Worm (Caenorhabditis elegans) whole organism, midembryonic: ENCODE measurements around the gene thoc-2.

Experiments used
- T22C8.4 ChIP-seq: fragments of 200-800 bp; sonication (Bioruptor generic); IDR thresholded peaks from 2 replicates; pipeline ENCODE4 v1.3.6; 2022; ENCODE audit warnings: missing genetic modification characterization, missing compliant biosample characterization
- cog-1 ChIP-seq: sonication (generic microtip); optimal IDR thresholded peaks from 2 replicates; lab custom pipeline; 2016; ENCODE audit warnings: missing genetic modification characterization, missing compliant biosample characterization
- flt-1 ChIP-seq: fragments of 200-800 bp; sonication (Bioruptor generic); IDR thresholded peaks from 2 replicates; pipeline ENCODE4 v1.3.6; 2022; ENCODE audit warnings: missing genetic modification characterization, missing compliant biosample characterization
- klf-2 ChIP-seq: fragments of 200-800 bp; sonication (Bioruptor generic); conservative IDR thresholded peaks from 2 replicates; pipeline ENCODE4 v1.3.6; 2022; ENCODE audit warnings: missing genetic modification reagents, missing genetic modification characterization, missing compliant biosample characterization
- med-1 ChIP-seq: sonication (generic microtip); optimal IDR thresholded peaks from 2 replicates; lab custom pipeline; 2017; ENCODE audit warnings: missing genetic modification characterization, mild to moderate bottlenecking, missing compliant biosample characterization, antibody characterized with exemption, missing genetic modification reagents; ENCODE audit not compliant: insufficient read depth
- ref-1 ChIP-seq: fragments of 200-800 bp; sonication (Bioruptor generic); conservative IDR thresholded peaks from 2 replicates; pipeline ENCODE4 v1.3.6; 2022; ENCODE audit warnings: missing genetic modification reagents, missing genetic modification characterization, missing compliant biosample characterization
- tab-1 ChIP-seq: fragments of 200-800 bp; sonication (Bioruptor generic); IDR thresholded peaks from 2 replicates; pipeline ENCODE4 v1.3.6; 2022; ENCODE audit warnings: missing genetic modification characterization, missing compliant biosample characterization
- ztf-23 ChIP-seq: fragments of 200-800 bp; sonication (Bioruptor generic); IDR thresholded peaks from 2 replicates; pipeline ENCODE4 v1.3.6; 2022; ENCODE audit warnings: missing genetic modification reagents, missing genetic modification characterization, missing compliant biosample characterization
- ztf-29 ChIP-seq: fragments of 200-800 bp; sonication (Bioruptor generic); IDR thresholded peaks from 2 replicates; pipeline ENCODE4 v1.3.6; 2022; ENCODE audit warnings: missing genetic modification reagents, missing genetic modification characterization, missing compliant biosample characterization

The thoc-2 gene

ce11 chrIII:6381584-6382391 lies 13.9 kb downstream of the thoc-2 start, which contains the start of gene znf-622:
Gene znf-622 (plus strand): TSS chrIII:6381634.
- no peak for TF ChIP-seq ref-1 (GFP tag; lab: Robert Waterston, UW)
- no peak for TF ChIP-seq tab-1
- no peak for TF ChIP-seq ztf-29 (GFP tag; lab: Robert Waterston, UW)
- TF ChIP-seq ztf-23 (GFP tag; lab: Robert Waterston, UW): no peak
- no peak for TF ChIP-seq med-1 (GFP tag; lab: Kevin White, UChicago)
- TF ChIP-seq klf-2 (GFP tag; lab: Robert Waterston, UW): no peak
- TF ChIP-seq flt-1 (GFP tag; lab: Robert Waterston, UW): no peak
- no peak for TF ChIP-seq T22C8.4
- no peak for TF ChIP-seq cog-1 (tag; lab: Kevin White, UChicago)

- TF ChIP-seq flt-1 (GFP tag; lab: Robert Waterston, UW) (no peak), ztf-29 (GFP tag; lab: Robert Waterston, UW) (no peak), med-1 (GFP tag; lab: Kevin White, UChicago) (no peak), cog-1 (tag; lab: Kevin White, UChicago) (no peak), ref-1 (GFP tag; lab: Robert Waterston, UW) (no peak), tab-1 (no peak), ztf-23 (GFP tag; lab: Robert Waterston, UW) (no peak), klf-2 (GFP tag; lab: Robert Waterston, UW) (no peak)
Observed at ce11 chrIII:6382987-6383602, 15.3 kb downstream of the thoc-2 start, which contains the start of gene let-716. Gene let-716 (plus strand): TSS chrIII:6383552.

- TF ChIP-seq T22C8.4: no peak
- TF ChIP-seq cog-1 (tag; lab: Kevin White, UChicago): no peak
- no peak for TF ChIP-seq ref-1 (GFP tag; lab: Robert Waterston, UW)
- TF ChIP-seq klf-2 (GFP tag; lab: Robert Waterston, UW): no peak
- TF ChIP-seq med-1 (GFP tag; lab: Kevin White, UChicago): no peak
- TF ChIP-seq ztf-23 (GFP tag; lab: Robert Waterston, UW): no peak
- no peak for TF ChIP-seq tab-1
- no peak for TF ChIP-seq flt-1 (GFP tag; lab: Robert Waterston, UW)
- no peak for TF ChIP-seq ztf-29 (GFP tag; lab: Robert Waterston, UW)
Observed at ce11 chrIII:6389533-6389932, 21.7 kb downstream of the thoc-2 start, which contains the start of gene C16A3.2. Gene C16A3.2 (plus strand): TSS chrIII:6389833.

ce11 chrIII:6390644-6391043 lies 22.8 kb downstream of the thoc-2 start, which contains the start of gene smrc-1:
Gene smrc-1 (plus strand): TSS chrIII:6390944.
- no peak for TF ChIP-seq tab-1
- TF ChIP-seq ref-1 (GFP tag; lab: Robert Waterston, UW): no peak
- no peak for TF ChIP-seq flt-1 (GFP tag; lab: Robert Waterston, UW)
- no peak for TF ChIP-seq T22C8.4
- TF ChIP-seq ztf-29 (GFP tag; lab: Robert Waterston, UW): no peak
- TF ChIP-seq klf-2 (GFP tag; lab: Robert Waterston, UW): no peak
- no peak for TF ChIP-seq ztf-23 (GFP tag; lab: Robert Waterston, UW)
- no peak for TF ChIP-seq med-1 (GFP tag; lab: Kevin White, UChicago)
- no peak for TF ChIP-seq cog-1 (tag; lab: Kevin White, UChicago)

- TF ChIP-seq flt-1 (GFP tag; lab: Robert Waterston, UW): no peak
- TF ChIP-seq ztf-23 (GFP tag; lab: Robert Waterston, UW): no peak
Observed at ce11 chrIII:6395706-6396232, 27.9 kb downstream of the thoc-2 start, which contains the start of gene oatr-1. Gene oatr-1 (minus strand): TSS chrIII:6396182.

- TF ChIP-seq med-1 (GFP tag; lab: Kevin White, UChicago) (no peak), cog-1 (tag; lab: Kevin White, UChicago) (no peak), T22C8.4 (no peak), ref-1 (GFP tag; lab: Robert Waterston, UW) (no peak), ztf-23 (GFP tag; lab: Robert Waterston, UW) (no peak), flt-1 (GFP tag; lab: Robert Waterston, UW) (no peak)
Observed at ce11 chrIII:6396381-6396780, 28.5 kb downstream of the thoc-2 start.

- no peak for TF ChIP-seq ztf-23 (GFP tag; lab: Robert Waterston, UW)
- no peak for TF ChIP-seq flt-1 (GFP tag; lab: Robert Waterston, UW)
Observed at ce11 chrIII:6398124-6398523, 30.3 kb downstream of the thoc-2 start.

ce11 chrIII:6399424-6399823 lies 31.6 kb downstream of the thoc-2 start:
- TF ChIP-seq tab-1 (no peak), klf-2 (GFP tag; lab: Robert Waterston, UW) (no peak), flt-1 (GFP tag; lab: Robert Waterston, UW) (no peak), ztf-29 (GFP tag; lab: Robert Waterston, UW) (no peak), med-1 (GFP tag; lab: Kevin White, UChicago) (no peak), ztf-23 (GFP tag; lab: Robert Waterston, UW) (no peak), T22C8.4 (no peak)

- no peak for TF ChIP-seq ref-1 (GFP tag; lab: Robert Waterston, UW)
- TF ChIP-seq cog-1 (tag; lab: Kevin White, UChicago): no peak
- TF ChIP-seq T22C8.4: no peak
- no peak for TF ChIP-seq ztf-29 (GFP tag; lab: Robert Waterston, UW)
- TF ChIP-seq flt-1 (GFP tag; lab: Robert Waterston, UW): no peak
- TF ChIP-seq klf-2 (GFP tag; lab: Robert Waterston, UW): no peak
Observed at ce11 chrIII:6402346-6402745, 34.5 kb downstream of the thoc-2 start.
